Fruit fly (Drosophila melanogaster): ENCODE data around the gene CG16762.

The CG16762 gene

DNA sequence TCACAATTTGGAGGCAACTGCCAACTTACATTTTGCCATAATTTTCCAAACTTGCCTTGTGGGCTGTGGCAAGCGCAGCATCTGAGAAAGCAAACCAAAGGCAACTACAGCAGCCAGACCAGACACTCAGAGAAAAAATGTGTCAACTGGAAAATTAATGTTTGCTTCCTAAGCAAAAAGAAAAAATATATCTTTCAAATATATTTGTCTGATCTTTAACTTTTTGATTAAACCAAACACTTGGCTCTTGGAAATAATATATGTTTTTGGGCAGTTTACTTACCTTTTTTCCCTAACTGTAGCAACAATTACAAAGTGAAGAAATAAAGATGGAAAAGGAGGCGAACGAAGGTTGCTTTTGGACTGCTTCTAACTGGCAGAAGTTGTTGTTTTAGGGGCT lies 11.8 kb upstream of the CG16762 start (continued):
- TF ChIP-seq zfh2 (GFP tag; optimal IDR thresholded peaks at IDR 0.05) = no peak
- TF ChIP-seq gsb (GFP tag; IDR thresholded peaks at IDR 0.05) = no peak
- TF ChIP-seq fru (optimal IDR thresholded peaks at IDR 0.05) = no peak
- TF ChIP-seq ttk (GFP tag; IDR thresholded peaks at IDR 0.05) = no peak
- TF ChIP-seq nau (GFP tag; optimal IDR thresholded peaks at IDR 0.05) = no peak
- no peak for TF ChIP-seq bab2 (GFP tag; optimal IDR thresholded peaks at IDR 0.05)
- TF ChIP-seq tap (tag; optimal IDR thresholded peaks at IDR 0.05) = no peak
- TF ChIP-seq Nf-YA (GFP tag; IDR thresholded peaks at IDR 0.05) = no peak
- TF ChIP-seq HHEX (GFP tag; optimal IDR thresholded peaks at IDR 0.05) = no peak
- TF ChIP-seq CG4328 (GFP tag; optimal IDR thresholded peaks at IDR 0.05) = no peak
- no peak for TF ChIP-seq CG15696 (tag; optimal IDR thresholded peaks at IDR 0.05)
- peak; percentile 34 for TF ChIP-seq gem (tag; optimal IDR thresholded peaks at IDR 0.05)
- no peak for TF ChIP-seq caup (GFP tag; optimal IDR thresholded peaks at IDR 0.05; ENCODE audit: severe bottlenecking)
- no peak for TF ChIP-seq Fer2 (tag; optimal IDR thresholded peaks at IDR 0.05)
- no peak for TF ChIP-seq zen2 (GFP tag; IDR thresholded peaks at IDR 0.05; ENCODE audit: partially characterized antibody)
- TF ChIP-seq CG17829 (tag; optimal IDR thresholded peaks at IDR 0.05) = no peak
- no peak for TF ChIP-seq mam (GFP tag; optimal IDR thresholded peaks at IDR 0.05)
- TF ChIP-seq Sox100B (GFP tag; optimal IDR thresholded peaks at IDR 0.05) = no peak
- TF ChIP-seq CG17328 (GFP tag; IDR thresholded peaks at IDR 0.05) = no peak
- no peak for TF ChIP-seq NK7.1 (GFP tag; optimal IDR thresholded peaks at IDR 0.05)
- TF ChIP-seq CG18599 (GFP tag; optimal IDR thresholded peaks at IDR 0.05) = peak; percentile 0
- no peak for TF ChIP-seq rib (GFP tag; IDR thresholded peaks at IDR 0.05)
- TF ChIP-seq Bdp1 (GFP tag; optimal IDR thresholded peaks at IDR 0.05) = no peak
- TF ChIP-seq Scr (GFP tag; IDR thresholded peaks at IDR 0.05; ENCODE audit: partially characterized antibody) = no peak
- TF ChIP-seq br (optimal IDR thresholded peaks at IDR 0.05) = no peak
- TF ChIP-seq CG7786 (GFP tag; optimal IDR thresholded peaks at IDR 0.05) = no peak
- no peak for TF ChIP-seq CG1832 (GFP tag; optimal IDR thresholded peaks at IDR 0.05)
- TF ChIP-seq ac (GFP tag; optimal IDR thresholded peaks at IDR 0.05) = no peak
- TF ChIP-seq Drgx (GFP tag; IDR thresholded peaks at IDR 0.05) = peak; percentile 75
- TF ChIP-seq fd64A (GFP tag; optimal IDR thresholded peaks at IDR 0.05) = no peak
- TF ChIP-seq Max (GFP tag; optimal IDR thresholded peaks at IDR 0.05) = no peak
- TF ChIP-seq CG17568 (GFP tag; optimal IDR thresholded peaks at IDR 0.05) = no peak
- TF ChIP-seq CG1603 (tag; optimal IDR thresholded peaks at IDR 0.05) = no peak
- no peak for TF ChIP-seq CG8290 (GFP tag; optimal IDR thresholded peaks at IDR 0.05)
- TF ChIP-seq CG8290 (tag; optimal IDR thresholded peaks at IDR 0.05) = no peak
- TF ChIP-seq vvl (GFP tag; IDR thresholded peaks at IDR 0.05) = 0 out of 2 replicates have a peak, but pooled peaks have one; percentile 17
- TF ChIP-seq Six4 (GFP tag; optimal IDR thresholded peaks at IDR 0.05) = peak; percentile 8
- TF ChIP-seq seq (GFP tag; IDR thresholded peaks at IDR 0.05) = no peak
- TF ChIP-seq CG10267 (tag; optimal IDR thresholded peaks at IDR 0.05) = no peak
- no peak for TF ChIP-seq slbo (GFP tag; IDR thresholded peaks at IDR 0.05)
- TF ChIP-seq Hr3 (GFP tag; optimal IDR thresholded peaks at IDR 0.05) = no peak
- no peak for TF ChIP-seq E2f1 (GFP tag; IDR thresholded peaks at IDR 0.05)
- no peak for TF ChIP-seq hth (optimal IDR thresholded peaks at IDR 0.05)
- no peak for TF ChIP-seq CG10654 (GFP tag; optimal IDR thresholded peaks at IDR 0.05)
- no peak for TF ChIP-seq CG8765 (GFP tag; IDR thresholded peaks at IDR 0.05)
- no peak for TF ChIP-seq Chrac-16 (GFP tag; optimal IDR thresholded peaks at IDR 0.05)
- no peak for TF ChIP-seq fd3F (GFP tag; optimal IDR thresholded peaks at IDR 0.05)
- no peak for TF ChIP-seq Sry-β (GFP tag; optimal IDR thresholded peaks at IDR 0.05)
- no peak for TF ChIP-seq CG4730 (GFP tag; IDR thresholded peaks at IDR 0.05)
- TF ChIP-seq pita (GFP tag; optimal IDR thresholded peaks at IDR 0.05) = no peak
- peak; percentile 41 for TF ChIP-seq corto (GFP tag; optimal IDR thresholded peaks at IDR 0.05)
- no peak for TF ChIP-seq ash1 (GFP tag; optimal IDR thresholded peaks at IDR 0.05)
- peak; percentile 59 for TF ChIP-seq Med (GFP tag)
